Fruit fly (Drosophila melanogaster): Measurements from ENCODE around the gene CG42246.

The CG42246 gene

DNA sequence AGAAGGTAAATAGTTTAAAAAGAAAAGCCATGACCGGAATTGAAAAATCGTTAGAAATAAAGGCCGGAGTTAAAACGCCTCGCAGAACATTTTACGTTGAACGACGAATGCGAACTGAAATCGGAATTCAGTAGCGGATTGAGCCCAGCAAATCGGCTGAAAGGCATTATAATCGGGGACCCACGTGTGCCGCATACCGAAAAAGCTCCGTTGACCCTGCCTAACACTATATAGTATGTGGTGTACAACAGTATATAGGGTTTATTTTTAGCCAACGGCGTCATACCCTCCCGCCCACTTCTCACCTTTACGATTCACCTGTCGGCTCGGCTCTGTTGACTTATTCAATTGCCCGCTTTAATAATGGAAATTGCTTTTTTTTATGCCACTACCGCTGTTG, at the start of gene CG42246:
Gene CG42246, minus strand, starts transcription at position 101 of the 400 bp plus-strand sequence.
- TF ChIP-seq noc (tag; optimal IDR thresholded peaks at IDR 0.05) = no peak

DNA sequence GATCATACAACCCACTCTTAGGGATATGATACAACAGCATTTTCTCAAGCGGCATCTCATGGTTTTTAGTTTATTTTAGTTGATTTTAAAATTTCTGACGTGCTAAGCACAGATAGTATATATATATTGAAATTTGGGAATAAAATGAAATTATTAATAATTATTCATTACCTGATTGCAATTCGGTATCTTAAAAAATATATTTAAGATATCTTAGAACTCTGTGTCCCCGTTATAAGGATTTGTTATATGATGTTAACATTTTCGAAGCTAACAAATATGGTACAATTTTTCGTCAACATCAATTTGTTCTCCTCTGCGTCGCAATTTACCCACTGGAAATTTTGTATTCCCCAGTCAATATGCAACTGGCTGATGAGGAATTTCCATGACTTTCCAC, 41.5 kb upstream of the CG42246 start, which contains the start of gene CG43198:
Gene CG43198, minus strand, starts transcription at position 101 of the 400 bp plus-strand sequence.
- no peak for TF ChIP-seq noc (tag; optimal IDR thresholded peaks at IDR 0.05)

DNA sequence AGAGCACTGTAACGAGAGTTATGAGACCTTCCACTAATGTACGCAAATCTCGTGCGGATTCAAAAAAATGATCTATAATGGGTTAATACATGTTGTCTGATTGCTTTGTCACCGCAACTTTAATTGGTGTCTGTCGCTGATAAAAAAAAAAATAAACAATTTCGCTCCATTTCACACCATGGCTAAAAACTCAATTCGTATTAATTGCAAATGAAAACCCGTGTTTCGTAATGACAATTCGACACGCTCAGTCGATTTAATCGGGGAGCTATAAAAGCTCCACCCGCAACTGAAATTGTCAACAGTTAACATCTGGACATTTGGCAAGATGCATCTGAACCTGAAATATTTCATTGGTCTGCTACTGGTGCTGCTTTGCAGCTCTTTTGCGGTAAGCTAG, 40.2 kb upstream of the CG42246 start, which contains the start of gene CG11368:
Gene CG11368, plus strand, starts transcription at position 301 of the 400 bp plus-strand sequence.
- TF ChIP-seq noc (tag; optimal IDR thresholded peaks at IDR 0.05) = no peak

DNA sequence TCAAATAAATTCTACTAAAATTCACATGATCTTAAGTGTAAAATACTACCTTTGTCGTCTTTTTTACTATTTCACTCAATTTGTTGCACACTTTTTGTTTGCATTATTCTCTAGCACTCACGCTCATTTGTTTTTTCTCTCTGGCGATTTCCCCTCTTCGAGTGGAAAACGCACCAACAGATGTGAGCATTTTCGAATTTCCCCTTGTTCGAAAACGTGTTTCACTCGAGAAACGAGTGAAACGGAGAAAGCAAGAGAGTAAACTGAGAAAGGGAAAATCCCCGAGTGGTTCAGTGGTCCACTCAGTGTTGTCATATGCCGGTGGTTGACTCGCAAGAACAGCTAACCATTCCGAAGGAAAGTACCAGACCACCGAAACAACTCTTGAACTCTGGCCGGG, 33.3 kb upstream of the CG42246 start:
- TF ChIP-seq noc (tag; optimal IDR thresholded peaks at IDR 0.05) = no peak

DNA sequence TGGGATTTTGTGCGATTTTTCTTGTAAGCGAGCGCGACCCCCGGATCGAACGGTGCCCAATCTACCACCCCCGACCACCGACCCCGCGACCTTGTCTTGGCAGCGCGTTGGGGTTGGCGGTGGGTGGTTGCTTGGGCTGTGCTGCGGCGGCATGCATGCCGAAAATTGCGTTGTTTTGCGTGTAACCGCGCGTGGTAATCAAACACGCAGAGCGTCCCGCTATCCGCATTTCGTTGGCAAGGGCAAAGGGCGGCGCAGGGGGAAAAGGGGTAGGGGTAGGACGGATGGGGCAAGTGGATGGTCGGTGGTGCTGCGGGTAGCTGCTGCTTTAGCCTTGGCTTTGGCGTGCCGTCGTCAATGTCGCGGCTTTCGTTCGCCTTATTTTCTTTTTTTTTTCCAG, 20.7 kb upstream of the CG42246 start:
- TF ChIP-seq noc (tag; optimal IDR thresholded peaks at IDR 0.05) = no peak

DNA sequence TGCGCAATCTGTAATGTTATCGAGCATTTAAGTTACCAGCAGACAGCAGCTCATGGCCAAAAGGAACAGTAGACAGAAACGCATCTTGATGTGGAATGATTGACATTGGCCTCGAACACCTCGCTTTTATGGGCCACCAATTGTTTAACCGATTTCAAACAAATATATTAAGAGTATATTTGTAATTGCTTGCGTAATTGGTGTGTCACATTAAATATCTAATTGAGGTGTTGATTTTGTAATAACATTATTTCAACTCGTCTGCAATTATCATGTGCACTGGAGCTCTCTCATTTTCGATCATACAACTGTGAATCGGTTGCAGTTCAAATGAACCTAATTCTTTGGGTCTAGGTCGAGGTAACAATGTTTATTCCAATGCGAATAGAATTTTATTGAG, 13.9 kb upstream of the CG42246 start, which contains the start of gene CG32726:
Gene CG32726, minus strand, starts transcription at position 101 of the 400 bp plus-strand sequence.
- no peak for TF ChIP-seq noc (tag; optimal IDR thresholded peaks at IDR 0.05)

DNA sequence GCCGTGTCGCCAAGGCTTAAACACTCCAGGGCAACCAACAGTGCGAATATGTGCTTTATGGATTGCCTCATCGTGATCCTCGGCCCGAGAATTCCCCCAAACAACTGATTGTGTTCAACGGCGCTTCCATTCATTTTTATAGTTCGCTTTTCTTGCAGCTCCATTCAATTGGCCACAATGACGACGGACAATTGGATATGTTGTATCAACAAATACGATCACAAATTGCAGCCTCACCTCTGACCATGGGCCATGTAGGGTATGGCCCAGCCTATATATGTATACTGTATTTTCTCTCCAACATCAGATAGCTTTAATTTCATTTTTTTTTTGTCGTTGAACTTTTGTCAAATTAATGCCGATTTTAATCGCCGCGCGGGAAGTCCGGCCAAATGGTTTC, 13.0 kb upstream of the CG42246 start, which contains the start of gene CG15036:
Gene CG15036, minus strand, starts transcription at position 101 of the 400 bp plus-strand sequence.
- TF ChIP-seq noc (tag; optimal IDR thresholded peaks at IDR 0.05) = no peak

DNA sequence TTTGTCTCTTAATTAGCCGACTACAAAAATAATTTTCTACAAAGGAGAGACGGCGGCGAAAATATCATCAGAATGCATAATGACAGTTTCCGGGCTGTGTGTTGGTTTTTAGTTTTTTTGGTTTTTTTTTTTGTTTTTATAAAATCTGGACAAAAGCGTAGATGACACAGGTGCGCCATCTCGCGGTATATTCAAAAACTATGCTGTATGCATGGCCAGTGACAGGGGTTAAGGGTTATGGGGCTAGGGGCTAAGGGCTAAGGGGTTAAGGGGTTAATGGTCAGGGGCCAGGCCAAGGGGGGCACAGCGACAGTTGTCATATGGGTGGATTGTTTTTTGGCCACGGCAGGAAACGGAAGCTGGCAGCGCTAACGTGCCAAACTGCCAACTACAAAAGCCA, 10.9 kb upstream of the CG42246 start:
- no peak for TF ChIP-seq noc (tag; optimal IDR thresholded peaks at IDR 0.05)

DNA sequence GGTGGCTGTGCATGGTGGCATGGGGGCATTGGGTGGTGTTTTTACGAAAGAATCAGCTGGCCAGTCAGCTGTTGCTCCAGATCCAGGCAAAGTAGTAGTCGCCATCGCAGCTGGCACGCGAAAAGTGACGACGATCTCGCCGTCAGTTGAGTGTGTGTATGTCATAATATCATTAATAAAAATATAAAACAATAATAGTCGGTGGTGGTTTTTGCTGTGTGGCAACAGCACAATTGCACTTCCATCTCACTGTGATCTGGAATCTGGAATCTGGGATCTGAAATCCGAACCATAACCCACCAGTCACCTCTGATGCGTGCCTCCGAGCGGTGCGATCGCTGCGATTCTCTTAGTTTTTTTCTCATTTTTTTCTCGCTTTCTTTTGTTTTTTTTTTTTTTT, 6.6 kb upstream of the CG42246 start, which contains the start of gene rumpel:
Gene rumpel, plus strand, starts transcription at position 301 of the 400 bp plus-strand sequence.
- no peak for TF ChIP-seq noc (tag; optimal IDR thresholded peaks at IDR 0.05)

DNA sequence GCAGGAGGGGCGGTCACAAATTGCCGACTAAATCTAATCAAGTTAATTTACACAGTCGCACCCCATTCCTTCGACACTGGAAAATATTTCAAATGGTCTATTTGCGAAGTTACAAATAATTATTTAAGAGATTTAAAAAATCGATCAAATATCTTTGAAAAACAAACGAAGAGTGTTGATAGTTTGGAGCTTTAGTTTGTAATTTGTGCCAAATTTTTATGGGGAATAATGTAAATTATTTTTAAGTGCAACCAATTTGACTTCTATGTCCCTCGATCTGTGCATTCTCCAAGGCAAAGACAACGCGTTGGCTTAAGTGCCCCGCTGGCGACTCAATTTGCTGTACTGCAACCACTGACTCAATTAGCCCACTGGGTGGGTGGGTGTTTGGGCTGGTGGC, 6.2 kb upstream of the CG42246 start:
- no peak for TF ChIP-seq noc (tag; optimal IDR thresholded peaks at IDR 0.05)

DNA sequence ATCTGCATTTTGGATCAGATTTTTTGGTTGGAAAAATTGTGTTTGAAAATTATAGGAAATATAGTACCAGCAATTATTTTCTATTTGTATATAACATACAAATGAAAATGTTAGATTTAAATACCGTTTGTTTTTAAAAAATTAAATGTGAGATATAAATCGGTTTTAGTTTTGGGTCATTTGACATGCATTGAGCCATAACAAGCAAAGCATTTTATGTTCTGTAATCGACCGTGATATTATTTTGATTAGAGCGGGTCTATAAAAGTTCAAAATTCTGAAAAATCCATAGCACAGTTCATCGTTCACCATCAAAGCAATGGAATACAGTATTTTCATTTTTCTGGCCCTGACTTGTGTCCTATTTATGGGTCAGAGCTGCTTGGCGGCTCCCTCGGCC, 5.2 kb upstream of the CG42246 start, which contains the start of gene CG34337:
Gene CG34337, plus strand, starts transcription at position 301 of the 400 bp plus-strand sequence.
- TF ChIP-seq noc (tag; optimal IDR thresholded peaks at IDR 0.05) = no peak

DNA sequence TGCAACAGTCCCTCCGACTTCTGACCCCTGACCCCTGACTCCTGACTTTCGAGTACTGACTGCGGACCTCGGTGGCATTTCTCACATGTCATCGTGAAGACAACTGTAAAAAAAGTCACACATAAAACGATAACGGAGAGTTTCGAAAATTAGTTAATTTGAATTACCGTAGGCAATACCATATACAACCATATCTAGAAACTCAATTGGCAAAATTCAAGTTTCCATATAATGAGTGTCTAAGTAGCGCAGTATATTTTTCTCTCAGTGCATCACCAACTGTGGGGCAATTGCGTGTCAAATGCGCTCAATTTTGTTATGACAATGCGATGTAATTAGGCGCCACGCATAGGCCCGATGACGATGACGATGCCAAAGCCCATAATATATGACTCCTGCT, 3.3 kb upstream of the CG42246 start:
- TF ChIP-seq noc (tag; optimal IDR thresholded peaks at IDR 0.05) = no peak

DNA sequence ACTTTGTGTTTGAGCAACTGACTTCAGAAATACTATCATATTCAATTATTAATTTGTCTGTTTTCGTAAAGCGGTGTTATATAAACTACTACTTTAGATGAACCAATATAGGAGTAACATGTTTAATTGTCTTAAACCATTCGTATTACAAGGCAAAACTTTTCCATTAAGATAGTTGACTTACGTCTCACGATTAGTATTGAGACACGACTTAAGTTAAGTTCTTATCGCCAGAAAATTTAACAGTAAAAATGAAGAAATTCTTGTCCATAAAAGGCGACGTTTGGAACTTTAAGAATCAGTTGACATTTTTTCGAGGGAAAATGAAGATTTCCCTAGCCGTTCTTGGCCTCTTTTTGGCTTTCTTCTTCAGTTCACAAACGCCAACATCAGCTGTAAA, 1.9 kb upstream of the CG42246 start, which contains the start of gene CG42705:
Gene CG42705, plus strand, starts transcription at position 301 of the 400 bp plus-strand sequence.
- no peak for TF ChIP-seq noc (tag; optimal IDR thresholded peaks at IDR 0.05)

DNA sequence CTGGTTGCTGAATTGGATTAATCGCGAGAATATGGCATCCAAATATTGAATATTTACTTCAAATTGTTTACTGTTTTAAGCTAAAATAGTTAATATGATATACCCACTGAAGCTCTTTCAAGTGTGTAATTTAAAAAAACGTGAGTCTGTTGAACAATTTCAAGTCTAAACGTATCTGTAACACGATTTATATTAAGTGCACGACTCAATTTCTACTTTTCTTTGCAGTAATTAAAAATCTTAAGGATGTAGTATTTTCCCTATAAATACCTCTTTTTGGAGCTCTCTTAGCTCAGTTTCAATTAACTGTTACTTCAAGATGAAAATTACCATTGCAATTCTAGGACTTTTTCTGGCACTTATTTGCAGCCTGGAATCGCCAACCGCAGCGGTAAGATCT, 662 bp upstream of the CG42246 start, which contains the start of gene CG42704:
Gene CG42704, plus strand, starts transcription at position 301 of the 400 bp plus-strand sequence.
- TF ChIP-seq noc (tag; optimal IDR thresholded peaks at IDR 0.05) = no peak

DNA sequence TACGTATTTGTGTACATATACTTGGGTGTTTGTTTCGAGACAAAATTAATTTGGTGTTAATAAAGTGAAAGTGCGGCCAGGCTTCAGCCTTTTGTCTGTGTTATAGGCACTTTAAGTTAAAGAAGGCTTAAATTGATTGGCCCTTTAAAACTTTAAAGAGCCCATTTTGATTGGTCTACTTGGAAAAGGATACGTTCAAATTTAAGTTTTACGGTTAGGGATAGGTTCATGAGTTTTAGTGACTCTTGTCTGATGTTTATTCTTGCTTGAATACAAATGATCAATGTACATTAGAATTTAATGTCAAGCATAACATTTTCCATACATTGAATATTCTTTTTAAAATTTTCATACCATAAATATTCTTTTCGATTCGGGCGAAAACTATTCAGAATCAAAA, 4.8 kb downstream of the CG42246 start, which contains the start of gene CG32727:
Gene CG32727, plus strand, starts transcription at position 301 of the 400 bp plus-strand sequence.
- TF ChIP-seq noc (tag; optimal IDR thresholded peaks at IDR 0.05) = no peak

DNA sequence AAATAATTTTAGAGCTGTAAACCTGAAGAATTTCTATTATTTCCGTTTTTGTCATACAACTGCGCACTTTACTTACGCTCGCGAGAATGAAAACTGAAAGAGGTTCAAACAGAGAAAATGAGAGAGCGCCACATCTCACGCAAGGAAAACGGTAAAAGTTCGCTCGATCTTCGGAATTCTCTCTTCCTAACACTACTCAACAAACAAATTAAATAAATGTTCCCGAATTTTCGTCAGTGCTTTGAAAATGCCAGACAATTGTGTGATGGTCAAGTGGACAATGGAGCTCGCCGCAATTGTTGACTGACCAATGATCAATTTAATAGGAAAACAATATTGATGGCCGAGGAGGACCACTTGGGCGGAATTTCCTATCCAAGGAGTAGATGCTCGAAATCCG, 6.0 kb downstream of the CG42246 start, which contains the start of gene CG1677:
Gene CG1677, minus strand, starts transcription at position 101 of the 400 bp plus-strand sequence.
- no peak for TF ChIP-seq noc (tag; optimal IDR thresholded peaks at IDR 0.05)

DNA sequence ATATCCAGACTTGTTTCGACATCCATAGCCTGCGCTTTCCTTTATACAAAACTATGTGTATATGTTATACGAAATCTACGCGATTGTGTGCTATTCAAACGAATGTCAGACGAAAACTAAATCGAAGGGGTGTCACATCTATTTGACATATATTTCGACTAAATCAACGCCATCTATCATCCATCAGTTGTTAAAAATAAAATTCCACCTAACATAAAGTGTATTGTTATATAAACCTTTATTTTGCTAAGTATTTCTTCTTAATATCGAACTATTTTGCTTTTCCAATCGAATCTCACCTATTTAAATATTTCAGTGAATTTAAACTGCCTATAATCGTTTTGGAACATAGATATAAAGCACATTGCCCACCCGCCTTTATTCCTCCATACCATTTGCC, 8.6 kb downstream of the CG42246 start, which contains the start of gene CG15035:
Gene CG15035, minus strand, starts transcription at position 101 of the 400 bp plus-strand sequence.
- TF ChIP-seq noc (tag; optimal IDR thresholded peaks at IDR 0.05) = no peak

Data from whole organism, larva.